Worm (Caenorhabditis elegans) whole organism, midembryonic: Measurements from ENCODE around the gene K09B3.1.

Source experiments
- T22C8.4 ChIP-seq: fragments of 200-800 bp; sonication (Bioruptor generic); IDR thresholded peaks from 2 replicates; pipeline ENCODE4 v1.3.6; 2022; ENCODE audit warnings: missing genetic modification characterization, missing compliant biosample characterization
- flt-1 ChIP-seq: fragments of 200-800 bp; sonication (Bioruptor generic); IDR thresholded peaks from 2 replicates; pipeline ENCODE4 v1.3.6; 2022; ENCODE audit warnings: missing genetic modification characterization, missing compliant biosample characterization
- klf-2 ChIP-seq: fragments of 200-800 bp; sonication (Bioruptor generic); conservative IDR thresholded peaks from 2 replicates; pipeline ENCODE4 v1.3.6; 2022; ENCODE audit warnings: missing genetic modification reagents, missing genetic modification characterization, missing compliant biosample characterization
- ref-1 ChIP-seq: fragments of 200-800 bp; sonication (Bioruptor generic); conservative IDR thresholded peaks from 2 replicates; pipeline ENCODE4 v1.3.6; 2022; ENCODE audit warnings: missing genetic modification reagents, missing genetic modification characterization, missing compliant biosample characterization
- tab-1 ChIP-seq: fragments of 200-800 bp; sonication (Bioruptor generic); IDR thresholded peaks from 2 replicates; pipeline ENCODE4 v1.3.6; 2022; ENCODE audit warnings: missing genetic modification characterization, missing compliant biosample characterization
- ztf-23 ChIP-seq: fragments of 200-800 bp; sonication (Bioruptor generic); IDR thresholded peaks from 2 replicates; pipeline ENCODE4 v1.3.6; 2022; ENCODE audit warnings: missing genetic modification reagents, missing genetic modification characterization, missing compliant biosample characterization
- ztf-29 ChIP-seq: fragments of 200-800 bp; sonication (Bioruptor generic); IDR thresholded peaks from 2 replicates; pipeline ENCODE4 v1.3.6; 2022; ENCODE audit warnings: missing genetic modification reagents, missing genetic modification characterization, missing compliant biosample characterization

ce11 chrIV:3800952-3801351 is 6.4 kb downstream of the K09B3.1 start, which contains the start of gene osm-3:
- TF ChIP-seq flt-1 (GFP tag; lab: Robert Waterston, UW) (no peak), tab-1 (GFP tag; lab: Robert Waterston, UW) (no peak), klf-2 (GFP tag; lab: Robert Waterston, UW) (no peak), ztf-23 (GFP tag; lab: Robert Waterston, UW) (no peak), T22C8.4 (GFP tag; lab: Robert Waterston, UW) (no peak), ztf-29 (GFP tag; lab: Robert Waterston, UW) (no peak), ref-1 (GFP tag; lab: Robert Waterston, UW) (no peak)
